Worm (Caenorhabditis elegans): ENCODE data around the gene C18G1.1.

ce11 chrV:4787166-4787565, 9.4 kb downstream of the C18G1.1 start, which contains the start of gene R02F11.9:
- TF ChIP-seq xnd-1 (tag; optimal IDR thresholded peaks at IDR 0.05) (no peak), snpc-4 (GFP tag; optimal IDR thresholded peaks at IDR 0.05) (no peak), snpc-4 (tag; optimal IDR thresholded peaks at IDR 0.05) (no peak), nhr-80 (tag; optimal IDR thresholded peaks at IDR 0.05) (no peak)
